Fruit fly (Drosophila melanogaster): ENCODE data around the gene Dora.
A peak's percentile ranks its signal among the peaks of the same experiment; 100 is the strongest.

Gene Dora

DNA sequence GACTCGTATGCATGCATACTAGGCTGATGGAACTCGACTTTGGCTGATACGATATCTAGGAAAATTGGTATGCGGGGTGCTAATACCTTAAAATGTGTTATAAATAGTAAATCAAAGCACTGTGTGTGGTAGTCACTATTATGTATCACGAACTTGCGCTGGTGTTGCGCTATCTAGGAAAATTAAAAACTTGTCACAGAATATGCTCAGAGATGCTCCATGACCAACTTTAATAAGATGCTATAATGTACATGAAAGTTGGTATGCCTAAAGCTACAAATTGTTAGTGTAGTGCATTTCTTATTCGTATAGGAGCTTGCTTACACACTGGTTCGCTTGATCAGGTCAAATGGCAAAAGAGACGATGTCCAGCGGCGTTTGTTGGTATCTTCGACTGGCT is 47.1 kb downstream of the Dora start:
- TF ChIP-seq Gug (GFP tag; IDR thresholded peaks at IDR 0.05) (no peak), acj6 (GFP tag; optimal IDR thresholded peaks at IDR 0.05) (no peak), Hr39 (GFP tag; optimal IDR thresholded peaks at IDR 0.05) (no peak), Hr4 (GFP tag; optimal IDR thresholded peaks at IDR 0.05) (no peak), Eip78C (GFP tag) (no peak), CG1621 (tag; optimal IDR thresholded peaks at IDR 0.05) (no peak), CG8319 (GFP tag; optimal IDR thresholded peaks at IDR 0.05) (no peak), CG31627 (GFP tag; optimal IDR thresholded peaks at IDR 0.05) (no peak), CG32006 (GFP tag; optimal IDR thresholded peaks at IDR 0.05) (no peak), Blimp-1 (GFP tag; optimal IDR thresholded peaks at IDR 0.05) (no peak), achi (GFP tag; optimal IDR thresholded peaks at IDR 0.05) (no peak), Eip93F (GFP tag; optimal IDR thresholded peaks at IDR 0.05) (no peak)

DNA sequence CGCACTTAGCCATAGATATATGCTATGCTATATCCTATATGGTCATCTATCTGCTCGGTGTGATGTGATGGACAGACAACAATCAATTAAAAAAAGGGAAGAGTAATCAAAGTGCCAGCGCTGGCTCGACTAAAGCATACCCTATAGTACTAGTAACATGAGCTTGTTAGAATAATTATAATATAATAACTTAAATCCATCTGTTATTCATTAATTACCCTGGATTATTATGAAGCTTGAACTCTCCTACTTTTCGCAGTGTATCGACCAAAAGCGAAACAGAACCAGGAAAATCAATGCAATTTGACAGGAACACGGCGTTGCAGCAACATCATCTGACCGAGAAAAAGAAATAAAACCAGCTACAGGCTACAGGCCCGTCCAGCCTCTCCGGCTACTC is 49.6 kb downstream of the Dora start:
- TF ChIP-seq net (GFP tag; optimal IDR thresholded peaks at IDR 0.05) (no peak), Eip78C (GFP tag) (peak; percentile 57), Smox (GFP tag; optimal IDR thresholded peaks at IDR 0.05) (no peak), fd59A (GFP tag; optimal IDR thresholded peaks at IDR 0.05) (no peak), salr (GFP tag; optimal IDR thresholded peaks at IDR 0.05) (no peak), Sox15 (GFP tag; optimal IDR thresholded peaks at IDR 0.05) (no peak), acj6 (GFP tag; optimal IDR thresholded peaks at IDR 0.05) (no peak), CG32006 (GFP tag; optimal IDR thresholded peaks at IDR 0.05) (no peak), Hr38 (GFP tag; optimal IDR thresholded peaks at IDR 0.05) (no peak), Eip75B (GFP tag; optimal IDR thresholded peaks at IDR 0.05) (no peak), CG11762 (GFP tag; optimal IDR thresholded peaks at IDR 0.05; ENCODE audit: insufficient read depth) (no peak), CG6854 (GFP tag; optimal IDR thresholded peaks at IDR 0.05) (no peak), CG10669 (GFP tag; optimal IDR thresholded peaks at IDR 0.05) (no peak), CG15336 (GFP tag; IDR thresholded peaks at IDR 0.05) (no peak), CG6163 (GFP tag; IDR thresholded peaks at IDR 0.05) (no peak), CG3919 (GFP tag; optimal IDR thresholded peaks at IDR 0.05) (no peak), Hr4 (GFP tag; optimal IDR thresholded peaks at IDR 0.05) (no peak), esn (GFP tag; optimal IDR thresholded peaks at IDR 0.05) (no peak), Blimp-1 (GFP tag; optimal IDR thresholded peaks at IDR 0.05) (no peak), CG6808 (GFP tag; optimal IDR thresholded peaks at IDR 0.05) (no peak), dsx (GFP tag; optimal IDR thresholded peaks at IDR 0.05; ENCODE audit: poor library complexity, severe bottlenecking) (no peak), CG31627 (GFP tag; optimal IDR thresholded peaks at IDR 0.05) (no peak), CG8632 (GFP tag; optimal IDR thresholded peaks at IDR 0.05) (no peak), CG3032 (tag; optimal IDR thresholded peaks at IDR 0.05) (peak; percentile 5), svp (GFP tag) (peak; percentile 56), Ets96B (tag; optimal IDR thresholded peaks at IDR 0.05) (peak; percentile 12), Sox102F (GFP tag; optimal IDR thresholded peaks at IDR 0.05) (no peak)

DNA sequence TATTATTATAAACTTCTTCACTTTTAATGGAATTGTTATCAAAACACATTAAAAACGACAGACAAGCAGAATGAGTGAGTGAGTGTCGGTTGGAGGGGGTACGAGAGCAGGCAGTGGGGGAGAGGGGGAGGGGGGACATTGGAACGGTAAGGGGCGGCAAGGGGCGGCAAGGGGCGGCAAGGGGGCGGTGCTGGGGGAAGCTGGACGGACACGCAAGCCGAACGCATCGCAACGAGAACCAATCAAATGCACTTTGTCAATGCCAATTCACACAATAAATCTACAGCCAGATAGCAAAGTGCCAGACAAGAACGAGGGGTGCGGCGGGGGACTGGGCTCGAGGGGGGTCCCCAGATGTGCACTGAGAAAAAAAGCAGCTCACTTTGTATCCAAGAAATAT is 50.0 kb downstream of the Dora start:
- peak in 1 of 2 experiments; percentile 72 for TF ChIP-seq ss (GFP tag; optimal IDR thresholded peaks at IDR 0.05)
- no peak for TF ChIP-seq Eip78C (GFP tag)
- no peak for TF ChIP-seq CG6276 (GFP tag; optimal IDR thresholded peaks at IDR 0.05)
- no peak for TF ChIP-seq acj6 (GFP tag; optimal IDR thresholded peaks at IDR 0.05)
- TF ChIP-seq vri (GFP tag; optimal IDR thresholded peaks at IDR 0.05): no peak
- no peak for TF ChIP-seq OdsH (GFP tag; optimal IDR thresholded peaks at IDR 0.05)
- TF ChIP-seq CG10669 (GFP tag; optimal IDR thresholded peaks at IDR 0.05): no peak

DNA sequence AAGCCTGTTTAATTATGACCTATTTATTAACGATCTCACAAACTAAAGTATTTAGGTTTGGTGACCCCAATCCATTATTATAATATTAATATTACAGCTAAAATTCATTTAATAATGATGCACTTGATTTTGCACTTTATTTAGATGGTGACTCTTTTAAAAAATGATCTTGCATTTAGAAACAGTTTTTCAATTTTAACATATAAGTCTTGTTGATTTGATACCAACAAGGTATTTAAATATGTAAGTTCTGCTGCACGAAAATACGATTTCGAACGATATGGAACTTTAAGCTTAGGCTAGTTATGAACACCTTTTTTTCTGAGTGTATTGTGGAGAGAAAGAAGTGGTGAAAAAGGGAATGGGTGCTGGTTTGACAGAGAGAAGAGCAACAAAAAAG is 50.4 kb downstream of the Dora start:
- no peak for TF ChIP-seq eg (GFP tag; IDR thresholded peaks at IDR 0.05)
- no peak for TF ChIP-seq Blimp-1 (GFP tag; optimal IDR thresholded peaks at IDR 0.05)
- peak; percentile 78 for TF ChIP-seq Eip78C (GFP tag)
- peak; percentile 38 for TF ChIP-seq achi (GFP tag; optimal IDR thresholded peaks at IDR 0.05)
- TF ChIP-seq CG8119 (GFP tag; IDR thresholded peaks at IDR 0.05): no peak
- no peak for TF ChIP-seq CG11294 (GFP tag; IDR thresholded peaks at IDR 0.05)
- TF ChIP-seq vri (GFP tag; optimal IDR thresholded peaks at IDR 0.05): no peak
- TF ChIP-seq cyc (GFP tag; optimal IDR thresholded peaks at IDR 0.05): peak; percentile 30
- peak; percentile 28 for TF ChIP-seq Sox15 (GFP tag; optimal IDR thresholded peaks at IDR 0.05)
- peak; percentile 34 for TF ChIP-seq fd59A (GFP tag; optimal IDR thresholded peaks at IDR 0.05)
- peak; percentile 12 for TF ChIP-seq dsx (GFP tag; optimal IDR thresholded peaks at IDR 0.05; ENCODE audit: poor library complexity, severe bottlenecking)
- TF ChIP-seq acj6 (GFP tag; optimal IDR thresholded peaks at IDR 0.05): peak; percentile 39
- peak; percentile 42 for TF ChIP-seq lz (GFP tag; optimal IDR thresholded peaks at IDR 0.05)
- TF ChIP-seq CG3919 (GFP tag; optimal IDR thresholded peaks at IDR 0.05): peak; percentile 50
- TF ChIP-seq CG15336 (GFP tag; IDR thresholded peaks at IDR 0.05): no peak
- peak; percentile 44 for TF ChIP-seq Smox (GFP tag; optimal IDR thresholded peaks at IDR 0.05)
- TF ChIP-seq CG6854 (GFP tag; optimal IDR thresholded peaks at IDR 0.05): no peak
- peak; percentile 13 for TF ChIP-seq CG31627 (GFP tag; optimal IDR thresholded peaks at IDR 0.05)
- TF ChIP-seq ss (GFP tag; optimal IDR thresholded peaks at IDR 0.05): peak in 1 of 2 experiments; percentile 2
- TF ChIP-seq Sox14 (GFP tag; optimal IDR thresholded peaks at IDR 0.05): peak; percentile 12
- TF ChIP-seq Ets96B (tag; optimal IDR thresholded peaks at IDR 0.05): peak; percentile 34
- no peak for TF ChIP-seq dac (GFP tag; optimal IDR thresholded peaks at IDR 0.05)
- no peak for TF ChIP-seq Gug (GFP tag; IDR thresholded peaks at IDR 0.05)
- peak; percentile 17 for TF ChIP-seq Hr39 (GFP tag; optimal IDR thresholded peaks at IDR 0.05)
